In genomic region chr3R:28317151-28317844, dm6 we compare ENCODE assay signal across 4 fruit fly cellular contexts.
TF ChIP-seq lines count a peak whose summit lies in the region.

No protein-coding gene starts in this region.

- peak; percentile 76 to 83 for TF ChIP-seq CTCF in S2 (optimal IDR thresholded peaks at IDR 0.05; lab: Kevin White, UChicago)
- peak; percentile 83 for TF ChIP-seq CTCF in whole organism, embryonic (GFP tag; optimal IDR thresholded peaks at IDR 0.05; lab: Kevin White, UChicago)

TF ChIP-seq in whole organism, embryonic, 481 proteins besides CTCF, POLR2A, EP300 and RAD21 (continues in another document):
- TF ChIP-seq HLH3B (GFP tag; IDR thresholded peaks at IDR 0.05; lab: Robert Waterston, UW), result 0 out of 2 replicates have a peak, but pooled peaks have one; percentile 12
- TF ChIP-seq Fer3 (tag; optimal IDR thresholded peaks at IDR 0.05; lab: Kevin White, UChicago), result peak; percentile 37
- 0 out of 2 replicates have a peak, but pooled peaks have one; percentile 18 for TF ChIP-seq ttk (GFP tag; IDR thresholded peaks at IDR 0.05; lab: Robert Waterston, UW)
- no peak for TF ChIP-seq danr (GFP tag; IDR thresholded peaks at IDR 0.05; lab: Robert Waterston, UW)
- no peak for TF ChIP-seq CG12219 (GFP tag; optimal IDR thresholded peaks at IDR 0.05; lab: Kevin White, UChicago)
- no peak for TF ChIP-seq CG3726 (GFP tag; IDR thresholded peaks at IDR 0.05; lab: Robert Waterston, UW)
- peak; percentile 45 for TF ChIP-seq row (GFP tag; IDR thresholded peaks at IDR 0.05; lab: Robert Waterston, UW)
- TF ChIP-seq cwo (GFP tag; optimal IDR thresholded peaks at IDR 0.05; lab: Kevin White, UChicago), result peak; percentile 16
- peak; percentile 16 for TF ChIP-seq CG18476 (GFP tag; optimal IDR thresholded peaks at IDR 0.05; lab: Kevin White, UChicago)
- no peak for TF ChIP-seq CG12659 (GFP tag; optimal IDR thresholded peaks at IDR 0.05; lab: Kevin White, UChicago)
- peak; percentile 63 for TF ChIP-seq Med (GFP tag; lab: Kevin White, UChicago)
- peak; percentile 42 for TF ChIP-seq Ets65A (GFP tag; lab: Kevin White, UChicago)
- no peak for TF ChIP-seq CG43689 (GFP tag; IDR thresholded peaks at IDR 0.05; lab: Robert Waterston, UW)
- TF ChIP-seq CG18599 (GFP tag; optimal IDR thresholded peaks at IDR 0.05; lab: Kevin White, UChicago), result peak; percentile 56
- TF ChIP-seq lab (GFP tag; optimal IDR thresholded peaks at IDR 0.05; lab: Kevin White, UChicago), result peak; percentile 54
- no peak for TF ChIP-seq CG7556 (GFP tag; optimal IDR thresholded peaks at IDR 0.05; lab: Kevin White, UChicago)
- no peak for TF ChIP-seq Sin3A (optimal IDR thresholded peaks at IDR 0.05; lab: Kevin White, UChicago)
- 0 out of 2 replicates have a peak, but pooled peaks have one; percentile 5 for TF ChIP-seq wdn (GFP tag; IDR thresholded peaks at IDR 0.05; lab: Robert Waterston, UW)
- TF ChIP-seq CHES-1-like (GFP tag; optimal IDR thresholded peaks at IDR 0.05; lab: Kevin White, UChicago), result no peak
- TF ChIP-seq stc (GFP tag; IDR thresholded peaks at IDR 0.05; lab: Robert Waterston, UW), result no peak
- no peak for TF ChIP-seq emc (GFP tag; optimal IDR thresholded peaks at IDR 0.05; lab: Kevin White, UChicago)
- peak; percentile 6 for TF ChIP-seq tin (GFP tag; optimal IDR thresholded peaks at IDR 0.05; lab: Kevin White, UChicago)
- TF ChIP-seq hkb (optimal IDR thresholded peaks at IDR 0.05; lab: Kevin White, UChicago), result no peak
- peak; percentile 44 for TF ChIP-seq hkb (GFP tag; IDR thresholded peaks at IDR 0.05; lab: Robert Waterston, UW)
- TF ChIP-seq Gug (GFP tag; IDR thresholded peaks at IDR 0.05; lab: Robert Waterston, UW), result no peak
- peak; percentile 18 for TF ChIP-seq CG3281 (GFP tag; optimal IDR thresholded peaks at IDR 0.05; lab: Kevin White, UChicago)
- TF ChIP-seq btn (GFP tag; optimal IDR thresholded peaks at IDR 0.05; lab: Kevin White, UChicago), result no peak
- TF ChIP-seq CG9727 (GFP tag; optimal IDR thresholded peaks at IDR 0.05; lab: Kevin White, UChicago), result peak; percentile 27
- TF ChIP-seq CG13894 (tag; optimal IDR thresholded peaks at IDR 0.05; lab: Kevin White, UChicago), result peak; percentile 19
- 0 out of 2 replicates have a peak, but pooled peaks have one; percentile 29 for TF ChIP-seq Rfx (GFP tag; IDR thresholded peaks at IDR 0.05; lab: Robert Waterston, UW)

TF ChIP-seq in whole organism, prepupa, 60 proteins besides CTCF, POLR2A, EP300 and RAD21:
- TF ChIP-seq eg (GFP tag; IDR thresholded peaks at IDR 0.05; lab: Robert Waterston, UW), result no peak
- no peak for TF ChIP-seq CG4318 (GFP tag; optimal IDR thresholded peaks at IDR 0.05; lab: Kevin White, UChicago)
- peak; percentile 21 for TF ChIP-seq cyc (GFP tag; optimal IDR thresholded peaks at IDR 0.05; lab: Kevin White, UChicago)
- no peak for TF ChIP-seq achi (GFP tag; optimal IDR thresholded peaks at IDR 0.05; lab: Kevin White, UChicago)
- TF ChIP-seq esn (GFP tag; optimal IDR thresholded peaks at IDR 0.05; lab: Kevin White, UChicago), result no peak
- TF ChIP-seq Eip78C (GFP tag; lab: Kevin White, UChicago), result peak; percentile 19
- no peak for TF ChIP-seq Hr38 (GFP tag; optimal IDR thresholded peaks at IDR 0.05; lab: Kevin White, UChicago)
- TF ChIP-seq Met (GFP tag; optimal IDR thresholded peaks at IDR 0.05; lab: Kevin White, UChicago), result no peak
- no peak for TF ChIP-seq Eip75B (GFP tag; optimal IDR thresholded peaks at IDR 0.05; lab: Kevin White, UChicago)
- TF ChIP-seq ss (GFP tag; optimal IDR thresholded peaks at IDR 0.05; lab: Kevin White, UChicago), result no peak
- 0 out of 3 replicates have a peak, but pooled peaks have one; percentile 12 for TF ChIP-seq CG6163 (GFP tag; IDR thresholded peaks at IDR 0.05; lab: Robert Waterston, UW)
- TF ChIP-seq CG6792 (GFP tag; optimal IDR thresholded peaks at IDR 0.05; lab: Kevin White, UChicago), result no peak
- TF ChIP-seq svp (GFP tag; lab: Kevin White, UChicago), result no peak
- TF ChIP-seq OdsH (GFP tag; optimal IDR thresholded peaks at IDR 0.05; lab: Kevin White, UChicago), result no peak
- no peak for TF ChIP-seq CG11762 (GFP tag; optimal IDR thresholded peaks at IDR 0.05; lab: Kevin White, UChicago; ENCODE audit: insufficient read depth)
- TF ChIP-seq acj6 (GFP tag; optimal IDR thresholded peaks at IDR 0.05; lab: Kevin White, UChicago), result no peak
- peak; percentile 23 for TF ChIP-seq CG10669 (GFP tag; optimal IDR thresholded peaks at IDR 0.05; lab: Kevin White, UChicago)
- no peak for TF ChIP-seq CG10631 (GFP tag; optimal IDR thresholded peaks at IDR 0.05; lab: Kevin White, UChicago)
- peak; percentile 16 for TF ChIP-seq CG3919 (GFP tag; optimal IDR thresholded peaks at IDR 0.05; lab: Kevin White, UChicago)
- TF ChIP-seq Blimp-1 (GFP tag; optimal IDR thresholded peaks at IDR 0.05; lab: Kevin White, UChicago), result no peak
- no peak for TF ChIP-seq CG32006 (GFP tag; optimal IDR thresholded peaks at IDR 0.05; lab: Kevin White, UChicago)
- no peak for TF ChIP-seq CG9139 (GFP tag; optimal IDR thresholded peaks at IDR 0.05; lab: Kevin White, UChicago)
- TF ChIP-seq fkh (GFP tag; optimal IDR thresholded peaks at IDR 0.05; lab: Kevin White, UChicago), result no peak
- TF ChIP-seq CG6808 (GFP tag; optimal IDR thresholded peaks at IDR 0.05; lab: Kevin White, UChicago), result peak; percentile 37
- TF ChIP-seq CG7368 (GFP tag; optimal IDR thresholded peaks at IDR 0.05; lab: Kevin White, UChicago), result no peak
- no peak for TF ChIP-seq Ets21C (GFP tag; optimal IDR thresholded peaks at IDR 0.05; lab: Kevin White, UChicago)
- no peak for TF ChIP-seq Ets96B (tag; optimal IDR thresholded peaks at IDR 0.05; lab: Kevin White, UChicago)

TF ChIP-seq in whole organism, pupa, 21 proteins besides CTCF, POLR2A, EP300 and RAD21:
- TF ChIP-seq CG8159 (tag; optimal IDR thresholded peaks at IDR 0.05; lab: Kevin White, UChicago) (peak; percentile 52), Pif1A (GFP tag; optimal IDR thresholded peaks at IDR 0.05; lab: Kevin White, UChicago) (no peak), CG9948 (tag; optimal IDR thresholded peaks at IDR 0.05; lab: Kevin White, UChicago) (peak; percentile 2), D1 (tag; optimal IDR thresholded peaks at IDR 0.05; lab: Kevin White, UChicago) (no peak), CG17806 (tag; optimal IDR thresholded peaks at IDR 0.05; lab: Kevin White, UChicago) (peak; percentile 59)
TF ChIP-seq in whole organism, pupa: peak in this region for 3.
